Fruit fly (Drosophila melanogaster) whole organism, pupa: ENCODE measurements around the gene gdrd.

Experiments used
- CG34367 ChIP-seq: fragments of 200-800 bp; sonication (Bioruptor generic); optimal IDR thresholded peaks from 2 replicates; lab custom pipeline; 2018; ENCODE audit warnings: missing biosample characterization, mild to moderate bottlenecking, missing genetic modification characterization
- CG8159 ChIP-seq: fragments of 200-800 bp; sonication (Bioruptor generic); optimal IDR thresholded peaks from 3 replicates; lab custom pipeline; 2018; ENCODE audit warnings: missing biosample characterization, mild to moderate bottlenecking, missing genetic modification characterization, moderate library complexity
- Pif1A ChIP-seq: fragments of 200-800 bp; sonication (Bioruptor generic); optimal IDR thresholded peaks from 3 replicates; lab custom pipeline; 2016; ENCODE audit warnings: missing biosample characterization, missing genetic modification characterization
- rn ChIP-seq: fragments of 200-800 bp; sonication (Bioruptor generic); IDR thresholded peaks from 2 replicates; pipeline ENCODE4 v1.3.6; 2022; ENCODE audit warnings: missing biosample characterization, missing genetic modification characterization

DNA sequence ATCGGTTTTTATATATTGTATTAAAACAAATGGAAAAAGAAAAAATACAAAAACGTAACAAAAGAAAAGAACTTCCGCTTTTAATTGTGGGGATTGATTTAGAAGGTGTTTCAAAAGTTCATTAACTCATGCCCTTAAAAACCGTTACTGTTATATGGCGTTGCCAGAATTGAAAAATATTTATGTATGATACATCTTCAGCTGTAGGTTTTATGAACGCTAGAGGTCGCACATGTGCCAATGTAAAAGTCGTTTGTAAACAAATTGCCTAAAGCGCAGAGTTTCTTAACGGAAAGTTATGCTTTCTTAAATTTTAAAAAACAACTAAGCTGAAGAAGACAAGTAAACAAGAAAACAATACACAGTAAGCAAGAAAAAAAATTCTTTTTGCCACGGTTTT lies 19.6 kb upstream of the gdrd start:
- TF ChIP-seq CG8159 (no peak), Pif1A (GFP tag; lab: Kevin White, UChicago) (no peak), CG34367 (tag; lab: Kevin White, UChicago) (no peak), rn (no peak)
